Fruit fly (Drosophila melanogaster): ENCODE data around the gene Trm7-34.

The Trm7-34 gene

DNA sequence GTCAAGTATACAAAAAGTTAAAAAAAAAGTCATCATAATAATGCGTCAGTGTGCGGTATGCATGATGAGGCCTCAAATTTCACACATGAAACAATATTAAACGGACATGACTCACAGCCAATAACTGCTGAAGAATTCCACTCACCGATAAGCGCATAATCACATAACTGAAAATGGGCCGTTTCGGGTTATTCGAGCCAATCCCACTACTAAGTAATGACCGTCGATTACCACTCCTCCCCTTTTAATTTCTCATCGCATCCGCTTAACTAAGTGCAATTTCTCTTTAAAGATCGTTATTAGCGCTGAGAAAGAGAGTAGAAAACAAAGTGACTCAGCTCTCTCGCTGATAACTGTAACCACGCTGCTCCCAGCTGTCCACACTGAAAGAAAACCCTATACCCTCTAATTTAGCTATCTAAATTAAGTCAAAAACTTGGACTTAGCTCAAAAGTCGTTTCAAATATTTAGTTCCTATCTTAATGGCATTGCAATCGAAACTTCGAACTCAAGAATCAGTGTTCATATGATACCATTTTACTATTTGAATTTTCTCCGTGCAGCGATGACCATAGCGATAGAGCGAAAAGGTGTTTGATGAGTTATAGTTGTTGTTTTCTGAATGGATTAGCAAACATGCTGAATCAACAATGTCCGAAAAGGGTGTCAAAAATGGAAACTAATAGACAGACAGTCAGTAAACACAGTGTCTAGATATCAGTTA, 20.8 kb downstream of the Trm7-34 start:
- TF ChIP-seq CG17801 (GFP tag; optimal IDR thresholded peaks at IDR 0.05; ENCODE audit: partially characterized antibody) = peak; percentile 71

DNA sequence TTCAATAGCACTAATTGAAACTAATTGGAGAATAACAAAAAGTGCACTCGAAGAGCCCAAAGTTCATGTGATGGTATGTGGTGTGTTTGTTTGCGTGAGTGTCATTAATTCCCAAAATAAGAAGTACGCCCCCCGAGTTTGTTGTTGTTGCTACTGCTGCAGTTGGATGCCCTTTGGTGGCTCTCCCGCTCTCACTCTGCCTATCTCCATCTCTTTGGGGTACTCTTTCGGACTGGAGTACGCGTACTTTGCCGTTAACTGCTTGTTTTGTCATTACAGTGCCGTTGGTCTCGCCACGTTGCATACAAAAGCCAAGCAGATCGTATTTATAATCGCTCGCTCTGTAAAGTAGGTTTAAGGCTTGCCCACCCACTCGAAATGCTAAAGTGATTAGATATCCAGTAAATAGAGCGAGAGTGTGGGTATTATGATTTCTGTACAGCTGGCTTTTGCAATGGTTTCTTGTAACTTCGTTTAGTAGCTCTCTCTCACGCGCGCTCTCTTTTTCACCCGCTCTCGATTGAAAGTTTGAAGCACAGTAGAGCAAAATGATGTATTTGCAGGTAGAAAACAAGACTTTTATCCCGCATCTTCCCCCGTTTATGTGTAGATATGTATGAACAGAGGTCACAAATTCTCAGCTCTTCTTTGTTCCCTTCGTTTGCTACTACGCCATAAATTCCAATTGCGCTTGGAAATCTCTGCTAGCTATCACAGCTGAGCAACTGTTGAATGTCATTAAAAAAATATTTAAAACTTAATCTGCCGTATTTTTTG, 21.5 kb downstream of the Trm7-34 start:
- TF ChIP-seq CG17801 (GFP tag; optimal IDR thresholded peaks at IDR 0.05; ENCODE audit: partially characterized antibody) = peak; percentile 45

DNA sequence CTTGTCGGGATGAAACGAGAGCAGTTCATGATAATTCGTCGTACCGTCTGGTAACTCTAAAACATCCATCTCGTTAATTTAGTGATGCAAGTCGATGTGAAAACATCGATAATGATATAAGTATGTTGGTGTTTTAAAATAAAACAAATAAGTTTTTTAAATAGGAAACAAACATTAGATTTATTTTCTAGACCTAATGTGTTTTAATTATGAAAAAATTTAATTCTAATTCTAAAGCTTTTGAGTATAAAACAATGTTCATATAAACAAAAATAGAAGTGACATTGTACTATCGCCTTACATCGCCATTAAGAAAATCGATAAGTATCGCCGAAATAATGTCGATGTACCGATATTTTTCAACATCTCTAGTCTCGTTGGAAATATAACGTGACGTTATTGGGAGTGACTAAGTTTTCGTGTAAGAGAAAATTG, 22.6 kb downstream of the Trm7-34 start, which contains the start of gene Rab11:
TSS of gene Rab11 (plus strand) at position 363 of the 435 bp plus-strand sequence.
- peak; percentile 76 for TF ChIP-seq CG17801 (GFP tag; optimal IDR thresholded peaks at IDR 0.05; ENCODE audit: partially characterized antibody)

- no peak for TF ChIP-seq CG17801 (GFP tag; optimal IDR thresholded peaks at IDR 0.05; ENCODE audit: partially characterized antibody)
These were observed 24.0 kb downstream of the Trm7-34 start for dm6 chr3R:21109712-21110111.

DNA sequence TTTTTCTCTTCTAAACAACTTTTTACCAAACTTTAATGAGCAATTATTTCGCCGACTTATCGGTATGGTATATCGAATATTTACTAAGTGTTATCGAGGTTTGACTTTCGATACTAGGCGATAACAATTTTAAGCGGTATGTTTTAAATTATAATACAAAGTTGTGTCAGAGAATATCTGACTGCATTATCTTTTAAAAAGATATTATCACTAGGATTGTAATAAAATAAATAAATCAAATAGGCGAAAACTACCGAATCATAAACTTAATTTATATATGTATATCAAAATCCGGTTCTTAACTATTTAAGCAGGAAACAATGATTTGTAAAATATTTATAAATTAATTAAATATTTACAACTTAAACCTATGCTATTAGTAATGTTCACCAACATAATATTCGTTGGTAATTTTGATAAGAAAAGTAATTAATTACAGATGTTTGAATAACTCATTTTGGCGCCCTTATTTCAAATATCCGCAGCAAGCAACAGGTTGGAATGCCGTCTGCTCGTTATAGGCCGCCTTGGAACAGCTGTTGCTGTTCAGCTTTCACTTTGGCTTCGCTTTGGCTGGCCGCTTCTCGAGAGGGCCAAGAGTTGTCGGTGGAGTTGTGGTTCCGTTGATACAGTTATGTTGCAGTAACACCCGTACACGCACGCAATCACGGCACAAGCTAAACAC, 25.6 kb downstream of the Trm7-34 start, which contains the start of the genes Sec15 and rtet:
TSS of gene Sec15 (minus strand) at position 66 of the 685 bp plus-strand sequence.
TSS of gene rtet (plus strand) at position 540 of the 685 bp plus-strand sequence.
- TF ChIP-seq CG17801 (GFP tag; optimal IDR thresholded peaks at IDR 0.05; ENCODE audit: partially characterized antibody) = peak; percentile 73

DNA sequence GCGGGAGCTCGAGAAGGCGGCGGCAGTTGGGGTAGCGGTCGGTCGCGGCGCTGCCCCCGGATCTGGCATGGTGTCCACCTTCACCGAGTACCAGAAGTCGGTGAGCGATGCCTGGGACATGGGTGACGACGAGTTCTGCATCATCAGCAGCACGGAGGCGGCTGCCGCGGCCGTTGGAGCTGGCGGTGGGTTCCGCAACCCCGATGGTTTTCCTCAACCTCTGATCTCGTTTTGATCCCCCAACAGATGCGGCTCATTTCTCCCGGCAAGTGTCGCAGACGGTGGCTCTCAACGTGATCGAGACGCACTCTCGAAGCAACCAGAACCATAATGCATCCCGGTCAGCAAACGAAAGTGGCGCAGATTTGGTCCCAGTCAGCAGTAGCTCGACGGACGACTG, 31.2 kb downstream of the Trm7-34 start:
- no peak for TF ChIP-seq CG17801 (GFP tag; optimal IDR thresholded peaks at IDR 0.05; ENCODE audit: partially characterized antibody)

dm6 chr3R:21101453-21102214, 32.0 kb downstream of the Trm7-34 start, which contains the start of the genes CG7044 and Tbc1d22:
TSS of gene CG7044 (minus strand) at chr3R:21101718.
TSS of gene Tbc1d22 (plus strand) at chr3R:21102199.
- peak; percentile 15 for TF ChIP-seq CG17801 (GFP tag; optimal IDR thresholded peaks at IDR 0.05; ENCODE audit: partially characterized antibody)

DNA sequence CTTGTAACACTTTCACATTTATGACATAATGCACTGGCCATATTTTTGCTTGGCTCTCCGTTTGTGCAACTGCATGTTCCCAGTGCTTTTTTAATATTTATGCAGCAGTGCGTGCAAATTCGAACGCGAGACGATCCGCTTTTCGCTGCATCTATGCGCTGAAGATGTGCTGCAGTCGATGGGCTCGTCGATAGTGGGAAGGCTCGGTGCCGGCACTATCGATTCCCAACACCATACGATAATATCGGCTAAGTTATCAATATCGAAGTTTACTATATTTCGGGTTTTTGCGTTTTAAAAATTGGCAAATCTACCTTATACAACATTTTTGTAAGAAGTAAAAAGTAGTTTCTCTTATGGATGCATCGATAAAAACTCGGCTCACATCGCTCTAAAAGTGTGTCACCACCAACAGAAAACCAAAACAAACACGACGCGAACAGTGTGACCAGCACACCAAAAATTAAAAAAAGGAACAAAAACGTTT, 36.0 kb downstream of the Trm7-34 start, which contains the start of gene RhoGAP93B:
TSS of gene RhoGAP93B (minus strand) at position 197 of the 487 bp plus-strand sequence.
- TF ChIP-seq CG17801 (GFP tag; optimal IDR thresholded peaks at IDR 0.05; ENCODE audit: partially characterized antibody) = peak; percentile 95

DNA sequence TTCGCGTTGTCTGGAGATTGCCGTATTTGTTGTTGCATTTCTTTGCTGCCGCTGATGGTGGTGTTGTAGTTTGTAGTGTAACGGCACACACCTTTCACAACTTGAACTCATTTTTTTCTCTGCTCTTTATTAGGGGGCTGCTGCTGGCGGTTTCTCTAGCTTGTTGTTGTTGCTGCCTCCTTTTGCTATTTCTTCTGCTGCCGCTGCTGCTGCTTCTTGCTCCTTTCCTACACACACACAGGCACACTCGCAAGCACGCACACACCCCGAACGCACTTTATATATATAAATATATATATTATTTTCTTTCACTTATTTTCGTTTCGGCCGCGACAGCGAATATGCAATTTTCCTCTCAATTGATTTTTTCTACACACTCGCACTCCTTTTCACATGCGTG, 36.5 kb downstream of the Trm7-34 start:
- no peak for TF ChIP-seq CG17801 (GFP tag; optimal IDR thresholded peaks at IDR 0.05; ENCODE audit: partially characterized antibody)

dm6 chr3R:21096532-21097143, 37.0 kb downstream of the Trm7-34 start:
- no peak for TF ChIP-seq CG17801 (GFP tag; optimal IDR thresholded peaks at IDR 0.05; ENCODE audit: partially characterized antibody)

dm6 chr3R:21094292-21094691, 39.4 kb downstream of the Trm7-34 start:
- TF ChIP-seq CG17801 (GFP tag; optimal IDR thresholded peaks at IDR 0.05; ENCODE audit: partially characterized antibody) = no peak

DNA sequence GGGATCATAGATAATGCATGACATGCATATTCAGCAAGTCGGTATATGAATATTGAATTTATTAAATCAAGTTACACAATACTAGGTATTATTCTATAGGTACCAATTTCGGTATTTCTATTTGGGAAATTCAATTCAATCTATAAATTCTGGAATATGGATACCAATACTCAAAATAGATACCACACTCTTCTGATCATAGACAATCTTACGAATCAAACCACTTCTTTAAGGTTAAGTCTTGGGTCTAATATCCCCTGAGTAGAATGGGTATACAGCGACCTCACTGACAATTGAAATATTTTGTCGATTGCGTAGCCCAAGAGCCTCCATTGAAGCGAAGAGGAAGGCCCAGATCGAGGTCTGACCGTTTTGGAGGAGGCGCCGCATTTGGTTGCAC, 40.9 kb downstream of the Trm7-34 start:
- TF ChIP-seq CG17801 (GFP tag; optimal IDR thresholded peaks at IDR 0.05; ENCODE audit: partially characterized antibody) = no peak

DNA sequence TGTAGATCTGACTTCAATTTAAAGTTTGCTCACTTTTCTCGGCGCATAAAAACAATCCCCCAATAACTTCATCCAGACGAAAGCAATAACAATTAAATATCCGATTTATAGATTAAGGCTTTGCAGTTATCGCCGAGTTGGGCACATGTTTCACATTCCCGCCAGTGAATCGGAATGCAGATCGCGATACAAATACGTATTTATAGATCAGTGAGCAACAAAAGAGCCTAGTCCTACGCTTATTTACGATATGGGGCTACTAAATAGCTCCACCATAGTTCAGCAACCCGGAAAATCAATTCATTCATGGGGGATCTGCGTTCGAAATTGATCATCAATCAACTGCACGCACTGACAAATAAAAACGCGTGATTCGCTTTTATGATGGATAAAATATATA, 41.6 kb downstream of the Trm7-34 start:
- TF ChIP-seq CG17801 (GFP tag; optimal IDR thresholded peaks at IDR 0.05; ENCODE audit: partially characterized antibody) = no peak

DNA sequence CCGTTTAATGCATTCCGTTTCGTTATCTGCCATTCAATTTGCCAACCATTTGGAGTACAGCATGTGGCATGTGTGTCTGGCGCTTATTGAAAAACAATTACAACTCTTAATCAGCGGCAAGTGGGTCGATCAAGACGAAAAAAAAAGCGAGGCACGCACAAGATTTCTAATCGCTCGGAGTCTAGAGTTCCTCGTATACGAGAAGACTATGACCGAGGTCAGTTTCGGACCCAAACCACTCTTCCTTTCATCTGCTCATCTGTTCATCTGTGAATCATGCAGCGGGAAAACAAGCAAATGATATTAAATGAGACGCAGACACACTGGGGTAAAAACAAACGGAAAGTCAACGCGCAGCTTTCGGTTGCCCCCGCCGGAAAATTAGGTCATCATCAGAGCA, 42.2 kb downstream of the Trm7-34 start:
- TF ChIP-seq CG17801 (GFP tag; optimal IDR thresholded peaks at IDR 0.05; ENCODE audit: partially characterized antibody) = no peak

Measured in ovary, adult (tissue).